Worm (Caenorhabditis elegans) whole organism, L4 larva: ENCODE results near the gene elo-7.

Experiments
- F26F4.8 ChIP-seq: fragments of 200-800 bp; sonication (Bioruptor generic); conservative IDR thresholded peaks from 2 replicates; pipeline ENCODE4 v1.3.6; 2022; ENCODE audit warnings: missing genetic modification characterization, missing compliant biosample characterization
- aha-1 ChIP-seq: fragments of 150-350 bp; peaks from one replicate; lab custom pipeline; 2014; ENCODE audit warnings: missing biosample characterization, missing genetic modification characterization
- ceh-32 ChIP-seq: sonication (generic microtip); optimal IDR thresholded peaks from 2 replicates; lab custom pipeline; 2016; ENCODE audit warnings: mild to moderate bottlenecking, missing genetic modification characterization, missing compliant biosample characterization; ENCODE audit not compliant: poor library complexity
- duxl-1 ChIP-seq: sonication (generic microtip); optimal IDR thresholded peaks from 2 replicates; lab custom pipeline; 2016; ENCODE audit warnings: mild to moderate bottlenecking, missing genetic modification characterization, moderate library complexity, missing compliant biosample characterization; ENCODE audit not compliant: poor library complexity
- hif-1 ChIP-seq, 2 experiments: sonication (generic microtip); optimal IDR thresholded peaks; 2 replicates each; lab custom pipeline; 2016 to 2017; ENCODE audit warnings: missing compliant biosample characterization in 2 of 2, missing genetic modification characterization in 2 of 2, missing genetic modification reagents in 2 of 2, missing genotype in 2 of 2, mild to moderate bottlenecking in 1 of 2
- hlh-11 ChIP-seq: fragments of 200-800 bp; sonication (Bioruptor generic); optimal IDR thresholded peaks from 2 replicates; lab custom pipeline; 2018; ENCODE audit warnings: mild to moderate bottlenecking, missing genetic modification characterization, missing compliant biosample characterization
- jun-1 ChIP-seq: fragments of 150-350 bp; optimal IDR thresholded peaks from 2 replicates; lab custom pipeline; 2014; ENCODE audit warnings: missing biosample characterization, missing genetic modification reagents, missing genetic modification characterization
- mep-1 ChIP-seq: fragments of 150-350 bp; sonication (generic microtip); optimal IDR thresholded peaks from 3 replicates; lab custom pipeline; 2014; ENCODE audit warnings: missing biosample characterization, missing genetic modification characterization
- nhr-102 ChIP-seq: sonication (generic microtip); optimal IDR thresholded peaks from 2 replicates; lab custom pipeline; 2016; ENCODE audit warnings: mild to moderate bottlenecking, missing genetic modification characterization, moderate library complexity, missing compliant biosample characterization
- nhr-25 ChIP-seq: sonication (generic microtip); optimal IDR thresholded peaks from 2 replicates; lab custom pipeline; 2017; ENCODE audit warnings: missing genetic modification characterization, mild to moderate bottlenecking, missing compliant biosample characterization, antibody characterized with exemption, moderate library complexity, borderline replicate concordance; ENCODE audit not compliant: insufficient read depth
- nhr-42 ChIP-seq: fragments of 200-800 bp; sonication (Bioruptor generic); IDR thresholded peaks from 2 replicates; pipeline ENCODE4 v1.3.6; 2022; ENCODE audit warnings: missing genetic modification characterization, missing compliant biosample characterization
- pha-4 ChIP-seq, 2 experiments: fragments of 150-350 bp in 1 of 2; fragments of 200-800 bp in 1 of 2; sonication (Bioruptor generic) in 1 of 2; IDR thresholded peaks in 1 of 2; optimal IDR thresholded peaks in 1 of 2; 2 replicates each; pipeline versions ENCODE4 v1.3.6 to Lab custom; 2014 to 2022; ENCODE audit warnings: missing genetic modification characterization in 2 of 2, missing genetic modification reagents in 2 of 2, missing biosample characterization in 1 of 2, missing compliant biosample characterization in 1 of 2

The elo-7 gene

DNA sequence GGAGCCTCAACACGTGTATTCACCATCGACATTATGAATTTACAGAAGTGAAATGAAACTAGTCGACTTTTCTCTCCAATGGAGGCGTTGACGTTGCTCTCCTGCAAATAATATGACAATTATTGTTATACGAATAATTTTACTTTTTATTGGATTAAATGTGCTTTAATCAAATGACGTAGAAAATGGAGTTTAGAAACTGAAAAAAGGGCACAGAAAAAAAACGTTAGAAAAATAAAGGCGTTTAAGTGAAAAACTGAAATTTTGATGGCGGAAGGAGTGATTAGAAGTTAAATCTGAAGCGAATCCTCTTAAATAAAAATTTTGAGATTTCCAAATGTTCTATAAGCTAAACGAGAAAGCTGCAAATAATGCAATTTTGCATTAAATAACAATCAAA, 50.3 kb downstream of the elo-7 start, which contains the start of gene npr-2:
Gene npr-2 (minus strand): TSS at position 101 of the 400 bp plus-strand sequence.
- no peak for TF ChIP-seq ceh-32 (tag; lab: Kevin White, UChicago)
- no peak for TF ChIP-seq jun-1 (tag; lab: Kevin White, UChicago)
- TF ChIP-seq duxl-1 (tag; lab: Kevin White, UChicago) = no peak
- TF ChIP-seq aha-1 (tag; lab: Kevin White, UChicago) = no peak
- TF ChIP-seq nhr-102 (tag; lab: Kevin White, UChicago) = no peak
- TF ChIP-seq mep-1 (tag; lab: Kevin White, UChicago) = no peak
- no peak for TF ChIP-seq nhr-25 (tag; lab: Kevin White, UChicago)
- no peak for TF ChIP-seq F26F4.8 (GFP tag; lab: Robert Waterston, UW)
- no peak for TF ChIP-seq pha-4 (GFP tag; IDR thresholded peaks at IDR 0.05; lab: Robert Waterston, UW)
- no peak for TF ChIP-seq pha-4 (tag; optimal IDR thresholded peaks at IDR 0.05; lab: Kevin White, UChicago)
- no peak for TF ChIP-seq hlh-11 (tag; lab: Kevin White, UChicago)
- TF ChIP-seq hif-1 (tag; optimal IDR thresholded peaks at IDR 0.05; lab: Kevin White, UChicago) = no peak
- TF ChIP-seq nhr-42 = no peak
